Fruit fly (Drosophila melanogaster): ENCODE data around the gene to.

Gene to

dm6 chr3R:25207405-25208003 is 32.5 kb upstream of the to start (continued):
- TF ChIP-seq Deaf1 (tag; optimal IDR thresholded peaks at IDR 0.05) (peak; percentile 49), CG5953 (GFP tag; IDR thresholded peaks at IDR 0.05) (no peak), bigmax (GFP tag; optimal IDR thresholded peaks at IDR 0.05) (no peak), MESR4 (GFP tag; optimal IDR thresholded peaks at IDR 0.05) (no peak), Six4 (GFP tag; optimal IDR thresholded peaks at IDR 0.05) (peak; percentile 61), dysf (GFP tag; IDR thresholded peaks at IDR 0.05) (peak; percentile 84), CG17186 (GFP tag; optimal IDR thresholded peaks at IDR 0.05) (no peak), CG15514 (GFP tag; optimal IDR thresholded peaks at IDR 0.05) (peak; percentile 42), tx (GFP tag; optimal IDR thresholded peaks at IDR 0.05) (peak; percentile 10), bcd (GFP tag; optimal IDR thresholded peaks at IDR 0.05) (peak; percentile 69), CG12659 (GFP tag; optimal IDR thresholded peaks at IDR 0.05) (peak; percentile 69), HLH3B (GFP tag; IDR thresholded peaks at IDR 0.05) (peak; percentile 66), CG14050 (GFP tag; IDR thresholded peaks at IDR 0.05) (peak; percentile 60), chn (GFP tag; optimal IDR thresholded peaks at IDR 0.05) (peak; percentile 33), CG2712 (tag; optimal IDR thresholded peaks at IDR 0.05) (peak; percentile 88), CG6854 (GFP tag; optimal IDR thresholded peaks at IDR 0.05) (peak; percentile 45), lmd (GFP tag; IDR thresholded peaks at IDR 0.05) (peak; percentile 68), CG11695 (GFP tag; IDR thresholded peaks at IDR 0.05) (peak; percentile 86), ken (GFP tag; IDR thresholded peaks at IDR 0.05) (peak; percentile 66; the same call in 2 of the 3 replicates), CG17912 (GFP tag; optimal IDR thresholded peaks at IDR 0.05) (no peak), Xrp1 (GFP tag; IDR thresholded peaks at IDR 0.05) (peak; percentile 84), CG34224 (GFP tag; IDR thresholded peaks at IDR 0.05; ENCODE audit: partially characterized antibody) (no peak), zfh1 (GFP tag; IDR thresholded peaks at IDR 0.05) (peak; percentile 75), ttk (GFP tag; IDR thresholded peaks at IDR 0.05) (peak; percentile 67), knrl (GFP tag; IDR thresholded peaks at IDR 0.05; ENCODE audit: partially characterized antibody) (no peak), hkb (optimal IDR thresholded peaks at IDR 0.05) (no peak), hkb (GFP tag; IDR thresholded peaks at IDR 0.05) (peak; percentile 83), gro (GFP tag; optimal IDR thresholded peaks at IDR 0.05) (no peak), dati (GFP tag; IDR thresholded peaks at IDR 0.05) (no peak), Sry-δ (GFP tag; optimal IDR thresholded peaks at IDR 0.05) (no peak), grau (tag; optimal IDR thresholded peaks at IDR 0.05) (peak; percentile 81), CG10431 (GFP tag; optimal IDR thresholded peaks at IDR 0.05) (peak; percentile 41), CG12942 (GFP tag; optimal IDR thresholded peaks at IDR 0.05) (peak; percentile 53), stwl (tag; optimal IDR thresholded peaks at IDR 0.05) (no peak), CG2202 (tag; optimal IDR thresholded peaks at IDR 0.05) (peak; percentile 45), org-1 (GFP tag; optimal IDR thresholded peaks at IDR 0.05) (peak; percentile 53), twi (tag; optimal IDR thresholded peaks at IDR 0.05) (peak; percentile 35)

dm6 chr3R:25208042-25208766 is 31.8 kb upstream of the to start, which contains the start of gene Cad96Ca:
Gene Cad96Ca (minus strand): TSS chr3R:25208283.
- peak; percentile 66 for TF ChIP-seq yki (optimal IDR thresholded peaks at IDR 0.05)
- TF ChIP-seq pfk (GFP tag; optimal IDR thresholded peaks at IDR 0.05): no peak
- peak; percentile 46 for TF ChIP-seq CG18011 (GFP tag; optimal IDR thresholded peaks at IDR 0.05)
- TF ChIP-seq vvl (GFP tag; IDR thresholded peaks at IDR 0.05): peak; percentile 53; the same call in 1 of the 2 replicates
- TF ChIP-seq CG32532 (GFP tag; IDR thresholded peaks at IDR 0.05): peak; percentile 45; the same call in 1 of the 2 replicates
- TF ChIP-seq Awh (GFP tag; IDR thresholded peaks at IDR 0.05): no peak
- TF ChIP-seq ken (GFP tag; IDR thresholded peaks at IDR 0.05): 0 out of 3 replicates have a peak, but pooled peaks have one; percentile 6
- TF ChIP-seq bbx (GFP tag; IDR thresholded peaks at IDR 0.05; ENCODE audit: partially characterized antibody): 0 out of 2 replicates have a peak, but pooled peaks have one; percentile 18
- peak; percentile 57 for TF ChIP-seq Jarid2 (GFP tag; optimal IDR thresholded peaks at IDR 0.05)
- TF ChIP-seq pros (GFP tag; optimal IDR thresholded peaks at IDR 0.05): no peak
- peak; percentile 40; the same call in 2 of the 3 replicates for TF ChIP-seq zen2 (GFP tag; IDR thresholded peaks at IDR 0.05; ENCODE audit: partially characterized antibody)
- peak; percentile 17; the same call in 1 of the 2 replicates for TF ChIP-seq Bgb (GFP tag; IDR thresholded peaks at IDR 0.05; ENCODE audit: partially characterized antibody)
- TF ChIP-seq gfzf (GFP tag; optimal IDR thresholded peaks at IDR 0.05): no peak
- 0 out of 2 replicates have a peak, but pooled peaks have one; percentile 14 for TF ChIP-seq sob (GFP tag; IDR thresholded peaks at IDR 0.05)

All from whole organism, embryonic.